Worm (Caenorhabditis elegans) whole organism, L2 larva: ENCODE data around the gene C05G5.3.

Experiments
- F13H6.1 ChIP-seq: sonication (generic microtip); optimal IDR thresholded peaks from 2 replicates; lab custom pipeline; 2016; ENCODE audit warnings: missing genetic modification characterization, missing compliant biosample characterization
- Y55F3AM.14 ChIP-seq: fragments of 200-800 bp; sonication (Bioruptor generic); optimal IDR thresholded peaks from 2 replicates; lab custom pipeline; 2018; ENCODE audit warnings: mild to moderate bottlenecking, missing genetic modification characterization, missing compliant biosample characterization
- unc-55 ChIP-seq: fragments of 150-350 bp; sonication (generic microtip); optimal IDR thresholded peaks from 3 replicates; lab custom pipeline; 2014; ENCODE audit warnings: missing biosample characterization, missing genetic modification reagents, missing genetic modification characterization
- ztf-11 ChIP-seq: sonication (generic microtip); optimal IDR thresholded peaks from 2 replicates; lab custom pipeline; 2017; ENCODE audit warnings: missing biosample characterization, missing genetic modification characterization

- no peak for TF ChIP-seq unc-55 (GFP tag; lab: Kevin White, UChicago)
- no peak for TF ChIP-seq F13H6.1 (tag; lab: Kevin White, UChicago)
- TF ChIP-seq Y55F3AM.14: no peak
- TF ChIP-seq ztf-11: no peak
Measured at ce11 chrX:14761021-14761420, 9.2 kb upstream of the C05G5.3 start, which contains the start of gene C05G5.5.
